Fruit fly (Drosophila melanogaster) whole organism, embryonic: ENCODE results near the gene CG2961.

Experiments used
- Ada2b ChIP-seq: fragments of 200-800 bp; sonication (Bioruptor generic); IDR thresholded peaks from 2 replicates; pipeline ENCODE4 v1.3.6; 2022; ENCODE audit warnings: missing biosample characterization, missing genetic modification characterization
- CG11723 ChIP-seq: fragments of 200-800 bp; sonication (Bioruptor generic); optimal IDR thresholded peaks from 2 replicates; lab custom pipeline; 2017; ENCODE audit warnings: missing biosample characterization, mild to moderate bottlenecking, missing genetic modification characterization
- CG12942 ChIP-seq: fragments of 200-800 bp; sonication (Bioruptor generic); optimal IDR thresholded peaks from 3 replicates; lab custom pipeline; 2016; ENCODE audit warnings: missing biosample characterization, missing genetic modification characterization
- CG15073 ChIP-seq: fragments of 200-800 bp; sonication (Bioruptor generic); optimal IDR thresholded peaks from 2 replicates; lab custom pipeline; 2016; ENCODE audit warnings: missing biosample characterization, missing genetic modification characterization
- CG15269 ChIP-seq: fragments of 200-800 bp; sonication (Bioruptor generic); optimal IDR thresholded peaks from 2 replicates; lab custom pipeline; 2018; ENCODE audit warnings: missing biosample characterization, mild to moderate bottlenecking, missing genetic modification characterization, moderate library complexity
- CG1647 ChIP-seq: fragments of 200-800 bp; sonication (Bioruptor generic); optimal IDR thresholded peaks from 3 replicates; lab custom pipeline; 2016; ENCODE audit warnings: missing biosample characterization, missing genetic modification characterization
- CG16815 ChIP-seq: fragments of 200-800 bp; sonication (Bioruptor generic); optimal IDR thresholded peaks from 3 replicates; lab custom pipeline; 2017; ENCODE audit warnings: missing biosample characterization, mild to moderate bottlenecking, missing genetic modification characterization
- CG2120 ChIP-seq: fragments of 200-800 bp; sonication (Bioruptor generic); optimal IDR thresholded peaks from 3 replicates; lab custom pipeline; 2016; ENCODE audit warnings: missing biosample characterization, missing genetic modification characterization
- CG2712 ChIP-seq: fragments of 200-800 bp; optimal IDR thresholded peaks from 3 replicates; lab custom pipeline; 2019; ENCODE audit warnings: missing biosample characterization, mild to moderate bottlenecking, missing genetic modification characterization, moderate library complexity
- CG32532 ChIP-seq: fragments of 200-800 bp; sonication (Bioruptor generic); IDR thresholded peaks from 2 replicates; pipeline ENCODE4 v1.3.6; 2022; ENCODE audit warnings: missing biosample characterization, missing genetic modification characterization
- CG3407 ChIP-seq: fragments of 200-800 bp; sonication (Bioruptor generic); optimal IDR thresholded peaks from 2 replicates; lab custom pipeline; 2018; ENCODE audit warnings: missing biosample characterization, mild to moderate bottlenecking, missing genetic modification characterization
- CG3995 ChIP-seq: fragments of 200-800 bp; sonication (Bioruptor generic); optimal IDR thresholded peaks from 3 replicates; lab custom pipeline; 2016; ENCODE audit warnings: missing biosample characterization, missing genetic modification characterization
- CG5180 ChIP-seq: fragments of 200-800 bp; sonication (Bioruptor generic); optimal IDR thresholded peaks from 3 replicates; lab custom pipeline; 2017; ENCODE audit warnings: missing biosample characterization, missing genetic modification characterization, mild to moderate bottlenecking, moderate library complexity, missing genetic modification reagents
- CG7839 ChIP-seq: fragments of 200-800 bp; sonication (Bioruptor generic); optimal IDR thresholded peaks from 3 replicates; lab custom pipeline; 2018; ENCODE audit warnings: missing biosample characterization, mild to moderate bottlenecking, missing genetic modification characterization, moderate library complexity
- CG8290 ChIP-seq, 3 experiments: fragments of 200-800 bp; sonication (Bioruptor generic); optimal IDR thresholded peaks; 2 replicates each; lab custom pipeline; 2016 to 2019; ENCODE audit warnings: missing biosample characterization in 3 of 3, missing genetic modification characterization in 3 of 3, mild to moderate bottlenecking in 2 of 3, moderate library complexity in 1 of 3
- CG8388 ChIP-seq: fragments of 200-800 bp; sonication (Bioruptor generic); optimal IDR thresholded peaks from 2 replicates; lab custom pipeline; 2019; ENCODE audit warnings: missing biosample characterization, mild to moderate bottlenecking, missing genetic modification characterization, moderate library complexity
- CG9932 ChIP-seq: fragments of 200-800 bp; sonication (Bioruptor generic); IDR thresholded peaks from 2 replicates; pipeline ENCODE4 v1.3.6; 2022; ENCODE audit warnings: missing biosample characterization, missing genetic modification characterization
- Drgx ChIP-seq: fragments of 200-800 bp; sonication (Bioruptor generic); IDR thresholded peaks from 2 replicates; pipeline ENCODE4 v1.3.6; 2022; ENCODE audit warnings: missing biosample characterization, missing genetic modification characterization
- Hand ChIP-seq: fragments of 200-800 bp; sonication (Bioruptor generic); optimal IDR thresholded peaks from 2 replicates; lab custom pipeline; 2017; ENCODE audit warnings: mild to moderate bottlenecking, missing biosample characterization, missing genetic modification reagents, missing genetic modification characterization
- Hsf ChIP-seq: fragments of 200-800 bp; sonication (Bioruptor generic); optimal IDR thresholded peaks from 3 replicates; lab custom pipeline; 2016; ENCODE audit warnings: missing biosample characterization, missing genetic modification characterization
- Lhr ChIP-seq: fragments of 200-800 bp; sonication (Bioruptor generic); optimal IDR thresholded peaks from 3 replicates; lab custom pipeline; 2017; ENCODE audit warnings: mild to moderate bottlenecking, missing biosample characterization, missing genetic modification reagents, missing genetic modification characterization
- Meics ChIP-seq: fragments of 200-800 bp; sonication (Bioruptor generic); optimal IDR thresholded peaks from 2 replicates; lab custom pipeline; 2017; ENCODE audit warnings: missing biosample characterization, mild to moderate bottlenecking, missing genetic modification characterization
- Pdp1 ChIP-seq, 2 experiments: fragments of 200-800 bp; sonication (Bioruptor generic); optimal IDR thresholded peaks; 3 replicates each; lab custom pipeline; 2016; ENCODE audit warnings: missing biosample characterization in 2 of 2, missing genetic modification characterization in 2 of 2, mild to moderate bottlenecking in 1 of 2, moderate library complexity in 1 of 2
- Ptx1 ChIP-seq: fragments of 200-800 bp; sonication (Bioruptor generic); IDR thresholded peaks from 2 replicates; pipeline ENCODE4 v1.3.6; 2022; ENCODE audit warnings: missing biosample characterization, missing genetic modification characterization
- Sox102F ChIP-seq: fragments of 200-800 bp; sonication (Bioruptor generic); optimal IDR thresholded peaks from 2 replicates; lab custom pipeline; 2018; ENCODE audit warnings: missing biosample characterization, mild to moderate bottlenecking, missing genetic modification characterization, moderate library complexity
- YL-1 ChIP-seq: fragments of 200-800 bp; sonication (Bioruptor generic); optimal IDR thresholded peaks from 3 replicates; lab custom pipeline; 2017; ENCODE audit warnings: missing biosample characterization, mild to moderate bottlenecking, missing genetic modification characterization
- abd-A ChIP-seq: fragments of 200-800 bp; sonication (Bioruptor generic); optimal IDR thresholded peaks from 3 replicates; lab custom pipeline; 2019; ENCODE audit warnings: missing biosample characterization, mild to moderate bottlenecking, missing genetic modification characterization, moderate library complexity
- al ChIP-seq: fragments of 200-800 bp; sonication (Bioruptor generic); IDR thresholded peaks from 2 replicates; pipeline ENCODE4 v1.3.6; 2022; ENCODE audit warnings: missing biosample characterization, missing genetic modification characterization
- btn ChIP-seq: fragments of 200-800 bp; sonication (Bioruptor generic); optimal IDR thresholded peaks from 2 replicates; lab custom pipeline; 2016; ENCODE audit warnings: missing biosample characterization, missing genetic modification characterization
- cato ChIP-seq: fragments of 200-800 bp; sonication (Bioruptor generic); optimal IDR thresholded peaks from 2 replicates; lab custom pipeline; 2016; ENCODE audit warnings: missing biosample characterization, missing genetic modification characterization, borderline replicate concordance
- croc ChIP-seq: fragments of 200-800 bp; sonication (Bioruptor generic); conservative IDR thresholded peaks from 3 replicates; pipeline ENCODE4 v1.3.6; 2022; ENCODE audit warnings: missing biosample characterization, missing genetic modification characterization
- crol ChIP-seq: fragments of 200-800 bp; sonication (Bioruptor generic); IDR thresholded peaks from 2 replicates; pipeline ENCODE4 v1.3.6; 2022; ENCODE audit warnings: missing biosample characterization, missing genetic modification characterization
- dimm ChIP-seq: fragments of 200-800 bp; sonication (Bioruptor generic); IDR thresholded peaks from 2 replicates; pipeline ENCODE4 v1.3.6; 2022; ENCODE audit warnings: missing biosample characterization, missing genetic modification characterization
- dmrt99B ChIP-seq: fragments of 200-800 bp; sonication (Bioruptor generic); optimal IDR thresholded peaks from 2 replicates; lab custom pipeline; 2018; ENCODE audit warnings: missing biosample characterization, mild to moderate bottlenecking, missing genetic modification characterization, moderate library complexity
- eyg ChIP-seq: fragments of 200-800 bp; sonication (Bioruptor generic); optimal IDR thresholded peaks from 3 replicates; lab custom pipeline; 2016; ENCODE audit warnings: missing biosample characterization, missing genetic modification characterization
- gem ChIP-seq: fragments of 200-800 bp; sonication (Bioruptor generic); optimal IDR thresholded peaks from 2 replicates; lab custom pipeline; 2019; ENCODE audit warnings: missing biosample characterization, mild to moderate bottlenecking, missing genetic modification characterization, moderate library complexity
- grau ChIP-seq: fragments of 200-800 bp; optimal IDR thresholded peaks from 3 replicates; lab custom pipeline; 2019; ENCODE audit warnings: missing biosample characterization, mild to moderate bottlenecking, missing genetic modification characterization, moderate library complexity
- kay ChIP-seq: fragments of 200-800 bp; sonication (Bioruptor generic); optimal IDR thresholded peaks from 2 replicates; lab custom pipeline; 2016; ENCODE audit warnings: missing biosample characterization, missing genetic modification characterization
- lilli ChIP-seq: fragments of 200-800 bp; sonication (Bioruptor generic); optimal IDR thresholded peaks from 3 replicates; lab custom pipeline; 2016; ENCODE audit warnings: missing biosample characterization, missing genetic modification characterization
- lmd ChIP-seq: fragments of 200-800 bp; sonication (Bioruptor generic); IDR thresholded peaks from 2 replicates; pipeline ENCODE4 v1.3.6; 2022; ENCODE audit warnings: missing biosample characterization, missing genetic modification characterization
- mld ChIP-seq: fragments of 200-800 bp; sonication (Bioruptor generic); IDR thresholded peaks from 3 replicates; pipeline ENCODE4 v1.3.6; 2022; ENCODE audit warnings: missing biosample characterization, missing genetic modification characterization; ENCODE audit not compliant: partially characterized antibody
- oc ChIP-seq: fragments of 200-800 bp; sonication (Bioruptor generic); optimal IDR thresholded peaks from 2 replicates; lab custom pipeline; 2018; ENCODE audit warnings: missing biosample characterization, mild to moderate bottlenecking, missing genetic modification characterization, moderate library complexity
- pfk ChIP-seq: fragments of 200-800 bp; sonication (Bioruptor generic); optimal IDR thresholded peaks from 2 replicates; lab custom pipeline; 2018; ENCODE audit warnings: missing biosample characterization, mild to moderate bottlenecking, missing genetic modification characterization, moderate library complexity
- sd ChIP-seq: fragments of 200-800 bp; sonication (Bioruptor generic); optimal IDR thresholded peaks from 3 replicates; lab custom pipeline; 2018; ENCODE audit warnings: missing biosample characterization, mild to moderate bottlenecking, missing genetic modification characterization, moderate library complexity
- sens ChIP-seq: fragments of 200-800 bp; sonication (Bioruptor generic); peaks from one replicate; lab custom pipeline; 2016; ENCODE audit warnings: missing biosample characterization, missing genetic modification characterization
- sens-2 ChIP-seq: fragments of 200-800 bp; sonication (Bioruptor generic); IDR thresholded peaks from 2 replicates; pipeline ENCODE4 v1.3.6; 2022; ENCODE audit warnings: missing biosample characterization, missing genetic modification characterization
- seq ChIP-seq: fragments of 200-800 bp; sonication (Bioruptor generic); IDR thresholded peaks from 2 replicates; pipeline ENCODE4 v1.3.6; 2022; ENCODE audit warnings: missing biosample characterization, missing genetic modification characterization
- so ChIP-seq: fragments of 200-800 bp; sonication (Bioruptor generic); IDR thresholded peaks from 3 replicates; pipeline ENCODE4 v1.3.6; 2022; ENCODE audit warnings: missing biosample characterization, missing genetic modification characterization
- sqz ChIP-seq: fragments of 200-800 bp; sonication (Bioruptor generic); optimal IDR thresholded peaks from 3 replicates; lab custom pipeline; 2018; ENCODE audit warnings: missing biosample characterization, mild to moderate bottlenecking, missing genetic modification characterization

Gene CG2961

DNA sequence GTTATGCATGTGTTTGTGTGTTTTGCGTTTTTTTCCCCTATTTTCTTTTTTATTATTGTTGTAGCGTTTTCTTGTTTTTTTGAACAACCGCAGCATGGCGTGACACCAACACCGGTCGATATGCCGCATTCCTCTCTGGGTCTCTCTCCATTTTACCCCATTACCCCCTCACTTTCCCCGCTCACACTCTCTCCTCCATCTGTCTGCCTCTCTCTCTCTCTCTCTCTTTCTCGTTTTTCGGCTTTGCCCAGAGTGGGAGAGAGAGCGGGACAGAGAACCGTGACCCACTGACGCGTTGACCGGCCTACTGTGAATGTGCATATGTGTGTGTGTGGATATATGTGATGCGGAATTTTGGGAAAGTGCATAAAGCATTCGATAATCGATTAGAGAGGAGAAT is 14.5 kb upstream of the CG2961 start (continued):
- TF ChIP-seq lilli: no peak
- peak; percentile 2 for TF ChIP-seq sqz (GFP tag; lab: Kevin White, UChicago)
- TF ChIP-seq Pdp1 (GFP tag; optimal IDR thresholded peaks at IDR 0.05; lab: Kevin White, UChicago): no peak
- TF ChIP-seq CG2712 (tag; lab: Kevin White, UChicago): peak; percentile 21
- TF ChIP-seq abd-A (tag; lab: Kevin White, UChicago): peak; percentile 37
- peak; percentile 75 for TF ChIP-seq sd (tag; lab: Kevin White, UChicago)
- peak; percentile 93 for TF ChIP-seq crol (GFP tag; lab: Robert Waterston, UW)
- TF ChIP-seq sens (GFP tag; lab: Kevin White, UChicago): peak; percentile 31
- no peak for TF ChIP-seq CG8290 (GFP tag; optimal IDR thresholded peaks at IDR 0.05; lab: Kevin White, UChicago)
- TF ChIP-seq CG8290 (tag; optimal IDR thresholded peaks at IDR 0.05; lab: Kevin White, UChicago): no peak
- TF ChIP-seq seq: no peak
- TF ChIP-seq, all 482 proteins: peak for 15

DNA sequence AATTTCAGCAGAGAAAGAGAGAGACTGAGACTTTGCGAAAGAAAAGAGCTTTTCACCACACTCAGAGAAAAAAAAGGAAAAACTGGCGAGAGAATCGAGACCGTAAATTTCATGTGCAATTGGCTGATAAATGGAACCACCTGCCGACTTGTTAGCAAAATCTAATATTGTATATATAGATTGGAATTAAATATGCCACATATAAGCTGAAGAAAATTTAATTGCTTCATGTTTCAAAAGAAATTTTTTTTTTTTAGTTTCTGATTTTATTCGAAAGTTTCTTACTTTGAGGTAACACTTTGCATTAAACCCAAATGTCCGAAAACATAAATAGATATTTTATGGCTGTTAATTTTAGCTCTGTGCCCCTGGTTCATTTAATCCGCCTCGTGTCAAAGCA is 11.9 kb upstream of the CG2961 start:
- TF ChIP-seq oc (no peak), Lhr (GFP tag; lab: Kevin White, UChicago) (no peak), CG5180 (GFP tag; lab: Kevin White, UChicago) (no peak), btn (no peak), Drgx (GFP tag; lab: Robert Waterston, UW) (0 out of 2 replicates have a peak, but pooled peaks have one; percentile 26), eyg (GFP tag; lab: Kevin White, UChicago) (no peak), CG12942 (GFP tag; lab: Kevin White, UChicago) (no peak), YL-1 (GFP tag; lab: Kevin White, UChicago) (no peak), Sox102F (GFP tag; lab: Kevin White, UChicago) (peak; percentile 25), gem (tag; lab: Kevin White, UChicago) (peak; percentile 37), CG15269 (tag; lab: Kevin White, UChicago) (peak; percentile 14), CG8388 (GFP tag; lab: Kevin White, UChicago) (no peak), al (GFP tag; lab: Robert Waterston, UW) (0 out of 2 replicates have a peak, but pooled peaks have one; percentile 6), CG15073 (GFP tag; lab: Kevin White, UChicago) (no peak), Hsf (no peak), grau (tag; lab: Kevin White, UChicago) (peak; percentile 32), dimm (no peak), mld (GFP tag; lab: Robert Waterston, UW) (no peak), Meics (GFP tag; lab: Kevin White, UChicago) (peak; percentile 27), CG32532 (GFP tag; lab: Robert Waterston, UW) (peak; percentile 13; the same call in 1 of the 2 replicates), pfk (no peak), sens-2 (no peak), Hand (GFP tag; lab: Kevin White, UChicago) (no peak), CG11723 (GFP tag; lab: Kevin White, UChicago) (no peak), so (no peak), CG9932 (GFP tag; lab: Robert Waterston, UW) (peak; percentile 32; the same call in 1 of the 2 replicates), CG2120 (peak; percentile 29), CG3995 (GFP tag; lab: Kevin White, UChicago) (no peak), cato (GFP tag; lab: Kevin White, UChicago) (no peak), kay (no peak), sens (GFP tag; lab: Kevin White, UChicago) (peak; percentile 64), CG1647 (GFP tag; lab: Kevin White, UChicago) (no peak), CG7839 (tag; lab: Kevin White, UChicago) (peak; percentile 7), dmrt99B (tag; lab: Kevin White, UChicago) (peak; percentile 8), CG3407 (GFP tag; lab: Kevin White, UChicago) (no peak), lmd (GFP tag; lab: Robert Waterston, UW) (peak; percentile 27; the same call in 1 of the 2 replicates), Ada2b (GFP tag; lab: Robert Waterston, UW) (no peak), croc (GFP tag; lab: Robert Waterston, UW) (no peak), Ptx1 (GFP tag; lab: Robert Waterston, UW) (0 out of 2 replicates have a peak, but pooled peaks have one; percentile 7), CG16815 (GFP tag; lab: Kevin White, UChicago) (no peak)
